Fruit fly (Drosophila melanogaster) whole organism, embryonic: Measurements from ENCODE around the gene endos.

ENCODE experiments used
- CG1024 ChIP-seq: fragments of 200-800 bp; sonication (Bioruptor generic); IDR thresholded peaks from 2 replicates; pipeline ENCODE4 v1.3.6; 2022; ENCODE audit warnings: missing biosample characterization, missing genetic modification characterization
- CG11456 ChIP-seq: fragments of 200-800 bp; sonication (Bioruptor generic); IDR thresholded peaks from 3 replicates; pipeline ENCODE4 v1.3.6; 2022; ENCODE audit warnings: missing biosample characterization, missing genetic modification characterization
- CG11696 ChIP-seq: fragments of 200-800 bp; sonication (Bioruptor generic); IDR thresholded peaks from 2 replicates; pipeline ENCODE4 v1.3.6; 2022; ENCODE audit warnings: missing biosample characterization, missing genetic modification characterization
- CG12942 ChIP-seq: fragments of 200-800 bp; sonication (Bioruptor generic); optimal IDR thresholded peaks from 3 replicates; lab custom pipeline; 2016; ENCODE audit warnings: missing biosample characterization, missing genetic modification characterization
- CG14667 ChIP-seq: fragments of 200-800 bp; sonication (Bioruptor generic); IDR thresholded peaks from 2 replicates; pipeline ENCODE4 v1.3.6; 2022; ENCODE audit warnings: missing biosample characterization, missing genetic modification characterization
- CG15601 ChIP-seq: fragments of 200-800 bp; sonication (Bioruptor generic); optimal IDR thresholded peaks from 3 replicates; lab custom pipeline; 2019; ENCODE audit warnings: missing biosample characterization, mild to moderate bottlenecking, missing genetic modification characterization, moderate library complexity
- CG15696 ChIP-seq: fragments of 200-800 bp; sonication (Bioruptor generic); optimal IDR thresholded peaks from 2 replicates; lab custom pipeline; 2019; ENCODE audit warnings: missing biosample characterization, mild to moderate bottlenecking, missing genetic modification characterization, moderate library complexity
- CG17328 ChIP-seq: fragments of 200-800 bp; sonication (Bioruptor generic); IDR thresholded peaks from 2 replicates; pipeline ENCODE4 v1.3.6; 2022; ENCODE audit warnings: missing biosample characterization, missing genetic modification characterization
- CG17912 ChIP-seq: fragments of 200-800 bp; sonication (Bioruptor generic); optimal IDR thresholded peaks from 2 replicates; lab custom pipeline; 2018; ENCODE audit warnings: missing biosample characterization, mild to moderate bottlenecking, missing genetic modification characterization
- CG18011 ChIP-seq: fragments of 200-800 bp; sonication (Bioruptor generic); optimal IDR thresholded peaks from 2 replicates; lab custom pipeline; 2017; ENCODE audit warnings: missing biosample characterization, missing genetic modification characterization, mild to moderate bottlenecking, moderate library complexity, missing genotype
- CG2129 ChIP-seq: fragments of 200-800 bp; sonication (Bioruptor generic); IDR thresholded peaks from 2 replicates; pipeline ENCODE4 v1.3.6; 2022; ENCODE audit warnings: missing biosample characterization, missing genetic modification characterization; ENCODE audit not compliant: partially characterized antibody
- CG31365 ChIP-seq: fragments of 200-800 bp; sonication (Bioruptor generic); optimal IDR thresholded peaks from 2 replicates; lab custom pipeline; 2018; ENCODE audit warnings: missing biosample characterization, mild to moderate bottlenecking, missing genetic modification characterization
- CG32772 ChIP-seq: fragments of 200-800 bp; sonication (Bioruptor generic); IDR thresholded peaks from 2 replicates; pipeline ENCODE4 v1.3.6; 2022; ENCODE audit warnings: missing biosample characterization, missing genetic modification characterization
- CG3838 ChIP-seq: fragments of 200-800 bp; sonication (Bioruptor generic); optimal IDR thresholded peaks from 3 replicates; lab custom pipeline; 2016; ENCODE audit warnings: missing biosample characterization, missing genetic modification characterization
- CG4360 ChIP-seq: fragments of 200-800 bp; sonication (Bioruptor generic); IDR thresholded peaks from 2 replicates; pipeline ENCODE4 v1.3.6; 2022; ENCODE audit warnings: missing biosample characterization, missing genetic modification characterization
- CG4820 ChIP-seq: fragments of 200-800 bp; sonication (Bioruptor generic); optimal IDR thresholded peaks from 3 replicates; lab custom pipeline; 2016; ENCODE audit warnings: missing biosample characterization, missing genetic modification characterization
- CG6254 ChIP-seq: fragments of 200-800 bp; sonication (Bioruptor generic); optimal IDR thresholded peaks from 3 replicates; lab custom pipeline; 2017; ENCODE audit warnings: mild to moderate bottlenecking, missing biosample characterization, missing genetic modification reagents, missing genetic modification characterization
- CG6813 ChIP-seq: fragments of 200-800 bp; sonication (Bioruptor generic); optimal IDR thresholded peaks from 2 replicates; lab custom pipeline; 2017; ENCODE audit warnings: missing biosample characterization, missing genetic modification characterization, mild to moderate bottlenecking, moderate library complexity, missing genetic modification reagents
- CG7357 ChIP-seq: fragments of 200-800 bp; sonication (Bioruptor generic); IDR thresholded peaks from 3 replicates; pipeline ENCODE4 v1.3.6; 2022; ENCODE audit warnings: missing biosample characterization, missing genetic modification characterization
- CG7839 ChIP-seq: fragments of 200-800 bp; sonication (Bioruptor generic); optimal IDR thresholded peaks from 3 replicates; lab custom pipeline; 2018; ENCODE audit warnings: missing biosample characterization, mild to moderate bottlenecking, missing genetic modification characterization, moderate library complexity
- D19A ChIP-seq: fragments of 200-800 bp; optimal IDR thresholded peaks from 3 replicates; lab custom pipeline; 2019; ENCODE audit warnings: missing biosample characterization, mild to moderate bottlenecking, missing genetic modification characterization, moderate library complexity
- Doc3 ChIP-seq: fragments of 200-800 bp; sonication (Bioruptor generic); IDR thresholded peaks from 3 replicates; pipeline ENCODE4 v1.3.6; 2022; ENCODE audit warnings: missing biosample characterization, missing genetic modification characterization; ENCODE audit not compliant: partially characterized antibody
- E2f1 ChIP-seq: fragments of 200-800 bp; sonication (Bioruptor generic); IDR thresholded peaks from 2 replicates; pipeline ENCODE4 v1.3.6; 2022; ENCODE audit warnings: missing biosample characterization, missing genetic modification characterization
- E2f2 ChIP-seq: fragments of 200-800 bp; sonication (Bioruptor generic); IDR thresholded peaks from 2 replicates; pipeline ENCODE4 v1.3.6; 2022; ENCODE audit warnings: missing biosample characterization, missing genetic modification characterization
- HHEX ChIP-seq: fragments of 200-800 bp; sonication (Bioruptor generic); optimal IDR thresholded peaks from 3 replicates; lab custom pipeline; 2017; ENCODE audit warnings: missing biosample characterization, mild to moderate bottlenecking, missing genetic modification characterization, missing genetic modification reagents
- Hr39 ChIP-seq: fragments of >200 bp; optimal IDR thresholded peaks from 2 replicates; lab custom pipeline; 2017
- Pdp1 ChIP-seq, 2 experiments: fragments of 200-800 bp; sonication (Bioruptor generic); optimal IDR thresholded peaks; 3 replicates each; lab custom pipeline; 2016; ENCODE audit warnings: missing biosample characterization in 2 of 2, missing genetic modification characterization in 2 of 2, mild to moderate bottlenecking in 1 of 2, moderate library complexity in 1 of 2
- Six4 ChIP-seq: fragments of 200-800 bp; sonication (Bioruptor generic); optimal IDR thresholded peaks from 2 replicates; lab custom pipeline; 2016; ENCODE audit warnings: missing biosample characterization, missing genetic modification characterization
- Sox100B ChIP-seq: fragments of 200-800 bp; sonication (Bioruptor generic); optimal IDR thresholded peaks from 3 replicates; lab custom pipeline; 2018; ENCODE audit warnings: missing biosample characterization, mild to moderate bottlenecking, missing genetic modification characterization
- Tbp ChIP-seq: fragments of >200 bp; optimal IDR thresholded peaks from 2 replicates; lab custom pipeline; 2018; ENCODE audit warnings: missing biosample characterization, missing genetic modification characterization
- Trl ChIP-seq, 3 experiments: fragments of >200 bp in 2 of 3; fragments of 200-800 bp in 1 of 3; sonication (Bioruptor generic) in 1 of 3; optimal IDR thresholded peaks; 2 replicates in 1 of 3; 3 replicates in 2 of 3; lab custom pipeline; 2016 to 2017; ENCODE audit warnings: missing biosample characterization in 1 of 3, missing genetic modification characterization in 1 of 3
- cato ChIP-seq: fragments of 200-800 bp; sonication (Bioruptor generic); optimal IDR thresholded peaks from 2 replicates; lab custom pipeline; 2016; ENCODE audit warnings: missing biosample characterization, missing genetic modification characterization, borderline replicate concordance
- crc ChIP-seq: fragments of 200-800 bp; sonication (Bioruptor generic); optimal IDR thresholded peaks from 2 replicates; lab custom pipeline; 2016; ENCODE audit warnings: missing biosample characterization, missing genetic modification characterization
- ems ChIP-seq: fragments of 200-800 bp; sonication (Bioruptor generic); optimal IDR thresholded peaks from 3 replicates; lab custom pipeline; 2016; ENCODE audit warnings: missing biosample characterization, missing genetic modification characterization
- fd102C ChIP-seq: fragments of 200-800 bp; sonication (Bioruptor generic); optimal IDR thresholded peaks from 2 replicates; lab custom pipeline; 2018; ENCODE audit warnings: missing biosample characterization, mild to moderate bottlenecking, missing genetic modification characterization, moderate library complexity
- fd64A ChIP-seq: fragments of 200-800 bp; sonication (Bioruptor generic); optimal IDR thresholded peaks from 3 replicates; lab custom pipeline; 2018; ENCODE audit warnings: missing biosample characterization, mild to moderate bottlenecking, missing genetic modification characterization
- gcm ChIP-seq: fragments of 200-800 bp; sonication (Bioruptor generic); optimal IDR thresholded peaks from 2 replicates; lab custom pipeline; 2019; ENCODE audit warnings: missing biosample characterization, mild to moderate bottlenecking, missing genetic modification characterization, moderate library complexity
- kah ChIP-seq: fragments of 200-800 bp; sonication (Bioruptor generic); optimal IDR thresholded peaks from 2 replicates; lab custom pipeline; 2018; ENCODE audit warnings: missing biosample characterization, mild to moderate bottlenecking, missing genetic modification characterization
- knrl ChIP-seq: fragments of 200-800 bp; sonication (Bioruptor generic); IDR thresholded peaks from 3 replicates; pipeline ENCODE4 v1.3.6; 2022; ENCODE audit warnings: missing biosample characterization, missing genetic modification characterization; ENCODE audit not compliant: partially characterized antibody
- lab ChIP-seq: fragments of 200-800 bp; sonication (Bioruptor generic); optimal IDR thresholded peaks from 3 replicates; lab custom pipeline; 2017; ENCODE audit warnings: missing biosample characterization, missing genetic modification characterization, mild to moderate bottlenecking, moderate library complexity, missing genetic modification reagents
- maf-S ChIP-seq: fragments of 200-800 bp; sonication (Bioruptor generic); optimal IDR thresholded peaks from 2 replicates; lab custom pipeline; 2016; ENCODE audit warnings: missing biosample characterization, missing genetic modification characterization
- pho ChIP-seq: fragments of 200-800 bp; sonication (Bioruptor generic); optimal IDR thresholded peaks from 2 replicates; lab custom pipeline; 2016; ENCODE audit warnings: missing biosample characterization, missing genetic modification characterization
- pita ChIP-seq: fragments of 200-800 bp; sonication (Bioruptor generic); optimal IDR thresholded peaks from 2 replicates; lab custom pipeline; 2017; ENCODE audit warnings: missing biosample characterization, mild to moderate bottlenecking, missing genetic modification characterization
- sima ChIP-seq: fragments of 200-800 bp; sonication (Bioruptor generic); optimal IDR thresholded peaks from 2 replicates; lab custom pipeline; 2016; ENCODE audit warnings: missing biosample characterization, missing genetic modification characterization
- stwl ChIP-seq: fragments of 200-800 bp; sonication (Bioruptor generic); optimal IDR thresholded peaks from 3 replicates; lab custom pipeline; 2018; ENCODE audit warnings: missing biosample characterization, mild to moderate bottlenecking, missing genetic modification characterization, moderate library complexity
- trem ChIP-seq: fragments of 200-800 bp; optimal IDR thresholded peaks from 3 replicates; lab custom pipeline; 2019; ENCODE audit warnings: missing biosample characterization, mild to moderate bottlenecking, missing genetic modification characterization, moderate library complexity
- wek ChIP-seq: fragments of 200-800 bp; sonication (Bioruptor generic); optimal IDR thresholded peaks from 3 replicates; lab custom pipeline; 2018; ENCODE audit warnings: missing biosample characterization, mild to moderate bottlenecking, missing genetic modification characterization, moderate library complexity
- yki ChIP-seq: fragments of >200 bp; optimal IDR thresholded peaks from 3 replicates; lab custom pipeline; 2018

Gene endos

dm6 chr3L:14031171-14032126 lies at the start of gene endos, which contains the start of gene CG6650 (continued):
- TF ChIP-seq Trl (optimal IDR thresholded peaks at IDR 0.05; lab: Kevin White, UChicago) (no peak), Trl (GFP tag; optimal IDR thresholded peaks at IDR 0.05; lab: Kevin White, UChicago) (no peak), Tbp (GFP tag; lab: Kevin White, UChicago) (no peak), E2f1 (GFP tag; lab: Robert Waterston, UW) (no peak), Doc3 (GFP tag; lab: Robert Waterston, UW) (peak; percentile 65; the same call in 2 of the 3 replicates), CG3838 (GFP tag; lab: Kevin White, UChicago) (no peak), CG4360 (GFP tag; lab: Robert Waterston, UW) (no peak), CG11456 (GFP tag; lab: Robert Waterston, UW) (peak; percentile 39; the same call in 1 of the 3 replicates), crc (GFP tag; lab: Kevin White, UChicago) (no peak), E2f2 (peak; percentile 53; the same call in 1 of the 2 replicates), D19A (tag; lab: Kevin White, UChicago) (peak; percentile 27), wek (no peak), trem (tag; lab: Kevin White, UChicago) (peak; percentile 63), CG15696 (tag; lab: Kevin White, UChicago) (peak; percentile 48), Six4 (no peak), CG17912 (no peak), gcm (peak; percentile 7), pho (GFP tag; lab: Kevin White, UChicago) (peak; percentile 11), maf-S (GFP tag; lab: Kevin White, UChicago) (no peak), stwl (peak; percentile 74), lab (GFP tag; lab: Kevin White, UChicago) (peak; percentile 43), CG15601 (tag; lab: Kevin White, UChicago) (peak; percentile 51), CG4820 (GFP tag; lab: Kevin White, UChicago) (peak; percentile 2), yki (no peak), CG32772 (GFP tag; lab: Robert Waterston, UW) (no peak), CG14667 (GFP tag; lab: Robert Waterston, UW) (no peak), CG12942 (GFP tag; lab: Kevin White, UChicago) (peak; percentile 27), CG7357 (GFP tag; lab: Robert Waterston, UW) (no peak), fd64A (GFP tag; lab: Kevin White, UChicago) (no peak), Pdp1 (GFP tag; optimal IDR thresholded peaks at IDR 0.05; lab: Kevin White, UChicago) (peak in 1 of 2 experiments; percentile 49), kah (GFP tag; lab: Kevin White, UChicago) (no peak), CG6813 (GFP tag; lab: Kevin White, UChicago) (no peak), pita (peak; percentile 56), Sox100B (no peak), sima (no peak), fd102C (no peak), knrl (peak; percentile 80), ems (GFP tag; lab: Kevin White, UChicago) (no peak), cato (GFP tag; lab: Kevin White, UChicago) (no peak), CG1024 (GFP tag; lab: Robert Waterston, UW) (no peak), CG2129 (GFP tag; lab: Robert Waterston, UW) (peak; percentile 42), HHEX (GFP tag; lab: Kevin White, UChicago) (no peak), CG6254 (GFP tag; lab: Kevin White, UChicago) (peak; percentile 63), CG11696 (no peak), Hr39 (lab: Kevin White, UChicago) (no peak), CG7839 (peak; percentile 40), CG31365 (tag; lab: Kevin White, UChicago) (no peak), CG18011 (GFP tag; lab: Kevin White, UChicago) (no peak), CG17328 (GFP tag; lab: Robert Waterston, UW) (no peak)
